Fruit fly (Drosophila melanogaster) whole organism, wandering third instar larva: Measurements from ENCODE around the gene CG46448.

Source experiments
- CG32264 ChIP-seq: fragments of 200-800 bp; sonication (Bioruptor generic); optimal IDR thresholded peaks from 2 replicates; lab custom pipeline; 2016; ENCODE audit warnings: missing biosample characterization, missing genetic modification characterization
- CG9705 ChIP-seq: fragments of 200-800 bp; sonication (Bioruptor generic); optimal IDR thresholded peaks from 2 replicates; lab custom pipeline; 2018; ENCODE audit warnings: missing biosample characterization, mild to moderate bottlenecking, missing genetic modification characterization
- CrebA ChIP-seq: fragments of 200-800 bp; sonication (Bioruptor generic); optimal IDR thresholded peaks from 2 replicates; lab custom pipeline; 2016; ENCODE audit warnings: missing biosample characterization, mild to moderate bottlenecking, missing genetic modification characterization, borderline replicate concordance
- Dif ChIP-seq: fragments of 200-275, 200-300 bp; sonication (Bioruptor generic); optimal IDR thresholded peaks from 2 replicates; lab custom pipeline; 2018; ENCODE audit warnings: missing biosample characterization, missing genetic modification characterization; ENCODE audit not compliant: partially characterized antibody
- GATAd ChIP-seq: sonication (Bioruptor generic); optimal IDR thresholded peaks from 2 replicates; lab custom pipeline; 2016; ENCODE audit warnings: missing biosample characterization, missing genetic modification characterization
- HLH106 ChIP-seq: fragments of 200-800 bp; optimal IDR thresholded peaks from 3 replicates; lab custom pipeline; 2019; ENCODE audit warnings: missing biosample characterization, mild to moderate bottlenecking, missing genetic modification characterization, moderate library complexity
- Hnf4 ChIP-seq: fragments of 200-800 bp; sonication (Bioruptor generic); optimal IDR thresholded peaks from 2 replicates; lab custom pipeline; 2016; ENCODE audit warnings: missing biosample characterization, mild to moderate bottlenecking, missing genetic modification characterization
- Hr83 ChIP-seq: fragments of 200-300 bp; sonication (Bioruptor generic); optimal IDR thresholded peaks from 2 replicates; lab custom pipeline; 2016; ENCODE audit warnings: missing biosample characterization, mild to moderate bottlenecking, missing genetic modification characterization, moderate library complexity; ENCODE audit not compliant: poor library complexity, severe bottlenecking
- Jra ChIP-seq: sonication (Bioruptor generic); optimal IDR thresholded peaks from 2 replicates; lab custom pipeline; 2016; ENCODE audit warnings: missing biosample characterization, missing genetic modification characterization
- Mio ChIP-seq: sonication (Bioruptor generic); optimal IDR thresholded peaks from 2 replicates; lab custom pipeline; 2016; ENCODE audit warnings: missing biosample characterization, missing genetic modification characterization
- Myc ChIP-seq: fragments of >200 bp; optimal IDR thresholded peaks from 2 replicates; lab custom pipeline; 2017
- N ChIP-seq: fragments of >200 bp; optimal IDR thresholded peaks from 2 replicates; lab custom pipeline; 2018; ENCODE audit warnings: missing biosample characterization, missing external identifiers, missing genetic modification characterization
- OdsH ChIP-seq: fragments of 200-800 bp; sonication (Bioruptor generic); optimal IDR thresholded peaks from 2 replicates; lab custom pipeline; 2016; ENCODE audit warnings: missing biosample characterization, mild to moderate bottlenecking, missing genetic modification characterization
- Rel ChIP-seq, 2 experiments: fragments of 200-800 bp; sonication (Bioruptor generic) in 1 of 2; optimal IDR thresholded peaks; 2 replicates in 1 of 2; 3 replicates in 1 of 2; lab custom pipeline; 2016 to 2019; ENCODE audit warnings: mild to moderate bottlenecking in 2 of 2, missing biosample characterization in 2 of 2, missing genetic modification characterization in 2 of 2, moderate library complexity in 1 of 2
- Vsx2 ChIP-seq: fragments of 200-300, 225-300 bp; sonication (Bioruptor generic); optimal IDR thresholded peaks from 2 replicates; lab custom pipeline; 2018; ENCODE audit warnings: missing biosample characterization, missing genetic modification characterization; ENCODE audit not compliant: partially characterized antibody
- dl ChIP-seq, 2 experiments: fragments of 175-275, 200-275 bp in 1 of 2; fragments of 200-275 bp in 1 of 2; sonication (Bioruptor generic); optimal IDR thresholded peaks; lab custom pipeline; 2018; ENCODE audit warnings: mild to moderate bottlenecking in 2 of 2, missing biosample characterization in 2 of 2, missing genetic modification characterization in 2 of 2, moderate library complexity in 2 of 2; ENCODE audit not compliant: partially characterized antibody in 2 of 2, insufficient read depth in 1 of 2
- dmrt93B ChIP-seq: fragments of 200-800 bp; sonication (Bioruptor generic); optimal IDR thresholded peaks from 2 replicates; lab custom pipeline; 2018; ENCODE audit warnings: missing biosample characterization, mild to moderate bottlenecking, missing genetic modification characterization
- dsf ChIP-seq: sonication (Bioruptor generic); optimal IDR thresholded peaks from 2 replicates; lab custom pipeline; 2016; ENCODE audit warnings: missing biosample characterization, missing genetic modification characterization, borderline replicate concordance
- foxo ChIP-seq, 2 experiments: fragments of 200-800 bp; sonication (Bioruptor generic); optimal IDR thresholded peaks; 2 replicates in 1 of 2; 3 replicates in 1 of 2; lab custom pipeline; 2016 to 2017; ENCODE audit warnings: missing biosample characterization in 2 of 2, missing genetic modification characterization in 2 of 2
- fru ChIP-seq: fragments of 200-800 bp; sonication (Bioruptor generic); optimal IDR thresholded peaks from 3 replicates; lab custom pipeline; 2016; ENCODE audit warnings: missing biosample characterization, mild to moderate bottlenecking, missing genetic modification characterization
- h ChIP-seq: fragments of 200-800 bp; sonication (Bioruptor generic); optimal IDR thresholded peaks from 3 replicates; lab custom pipeline; 2016; ENCODE audit warnings: missing biosample characterization, mild to moderate bottlenecking, missing genetic modification characterization
- jim ChIP-seq: fragments of 175-275, 200-325 bp; sonication (Bioruptor generic); optimal IDR thresholded peaks from 2 replicates; lab custom pipeline; 2016; ENCODE audit warnings: missing biosample characterization, mild to moderate bottlenecking, missing genetic modification characterization
- lola ChIP-seq: fragments of >200 bp; optimal IDR thresholded peaks from 2 replicates; lab custom pipeline; 2017; ENCODE audit warnings: missing biosample characterization, missing genetic modification characterization
- pan ChIP-seq: fragments of >200 bp; optimal IDR thresholded peaks from 2 replicates; lab custom pipeline; 2017
- psq ChIP-seq: fragments of 200-800 bp; sonication (Bioruptor generic); optimal IDR thresholded peaks from 3 replicates; lab custom pipeline; 2017; ENCODE audit warnings: missing biosample characterization, mild to moderate bottlenecking, missing genetic modification characterization, moderate library complexity
- sage ChIP-seq: fragments of 200-800 bp; sonication (Bioruptor generic); optimal IDR thresholded peaks from 2 replicates; lab custom pipeline; 2016; ENCODE audit warnings: missing biosample characterization, mild to moderate bottlenecking, missing genetic modification characterization
- sv ChIP-seq: fragments of 200-800 bp; sonication (Bioruptor generic); optimal IDR thresholded peaks from 3 replicates; lab custom pipeline; 2016; ENCODE audit warnings: missing biosample characterization, missing genetic modification characterization
- tai ChIP-seq: sonication (Bioruptor generic); optimal IDR thresholded peaks from 2 replicates; lab custom pipeline; 2016; ENCODE audit warnings: missing biosample characterization, missing genetic modification characterization
- usp ChIP-seq: fragments of >200 bp; optimal IDR thresholded peaks from 2 replicates; lab custom pipeline; 2017; ENCODE audit warnings: missing biosample characterization, missing genetic modification characterization

Gene CG46448

dm6 chr2L:2433494-2434054 is 42.1 kb downstream of the CG46448 start (continued):
- peak; percentile 91 for TF ChIP-seq HLH106 (tag; lab: Kevin White, UChicago)
- peak; percentile 72 for TF ChIP-seq psq (GFP tag; lab: Kevin White, UChicago)
- TF ChIP-seq CG32264 (GFP tag; lab: Kevin White, UChicago): peak; percentile 79
- TF ChIP-seq Hnf4 (GFP tag; lab: Kevin White, UChicago): peak; percentile 86
- peak; percentile 10 to 88 for TF ChIP-seq foxo (GFP tag; optimal IDR thresholded peaks at IDR 0.05; lab: Kevin White, UChicago)
- TF ChIP-seq GATAd (GFP tag; lab: Kevin White, UChicago): peak; percentile 52
- no peak for TF ChIP-seq dl (GFP tag; optimal IDR thresholded peaks at IDR 0.05; lab: Kevin White, UChicago; ENCODE audit: insufficient read depth in 1 of 2, partially characterized antibody in 2 of 2)
- no peak for TF ChIP-seq jim (GFP tag; lab: Kevin White, UChicago)
- TF ChIP-seq, all 38 proteins: peak for 26

dm6 chr2L:2434222-2434621 is 42.8 kb downstream of the CG46448 start:
- no peak for TF ChIP-seq dl (GFP tag; optimal IDR thresholded peaks at IDR 0.05; lab: Kevin White, UChicago; ENCODE audit: insufficient read depth in 1 of 2, partially characterized antibody in 2 of 2)
- no peak for TF ChIP-seq Hr83 (GFP tag; lab: Kevin White, UChicago)
- no peak for TF ChIP-seq dmrt93B (GFP tag; lab: Kevin White, UChicago)
- no peak for TF ChIP-seq Jra
- TF ChIP-seq sv: no peak
- no peak for TF ChIP-seq Rel (GFP tag; optimal IDR thresholded peaks at IDR 0.05; lab: Kevin White, UChicago)
- TF ChIP-seq Rel (tag; optimal IDR thresholded peaks at IDR 0.05; lab: Kevin White, UChicago): no peak
- no peak for TF ChIP-seq fru (GFP tag; lab: Kevin White, UChicago)
- no peak for TF ChIP-seq OdsH (GFP tag; lab: Kevin White, UChicago)
- TF ChIP-seq CG9705: no peak
- TF ChIP-seq Dif (GFP tag; lab: Kevin White, UChicago): no peak
- TF ChIP-seq HLH106 (tag; lab: Kevin White, UChicago): no peak
- no peak for TF ChIP-seq CrebA (GFP tag; lab: Kevin White, UChicago)

dm6 chr2L:2436258-2436657 is 44.8 kb downstream of the CG46448 start:
- TF ChIP-seq h (peak; percentile 36), foxo (GFP tag; optimal IDR thresholded peaks at IDR 0.05; lab: Kevin White, UChicago) (peak in 1 of 2 experiments; percentile 9), pan (lab: Kevin White, UChicago) (no peak), tai (GFP tag; lab: Kevin White, UChicago) (no peak), Hnf4 (GFP tag; lab: Kevin White, UChicago) (no peak), fru (GFP tag; lab: Kevin White, UChicago) (peak; percentile 6), sv (no peak), jim (GFP tag; lab: Kevin White, UChicago) (no peak)

dm6 chr2L:2438640-2439276 is 47.3 kb downstream of the CG46448 start:
- no peak for TF ChIP-seq lola
- no peak for TF ChIP-seq CrebA (GFP tag; lab: Kevin White, UChicago)
- TF ChIP-seq psq (GFP tag; lab: Kevin White, UChicago): no peak
- TF ChIP-seq Vsx2 (GFP tag; lab: Kevin White, UChicago): no peak
- no peak for TF ChIP-seq N
- TF ChIP-seq Hr83 (GFP tag; lab: Kevin White, UChicago): no peak
- no peak for TF ChIP-seq sage (GFP tag; lab: Kevin White, UChicago)
- TF ChIP-seq dsf (GFP tag; lab: Kevin White, UChicago): no peak
- TF ChIP-seq Myc (lab: Kevin White, UChicago): no peak
- TF ChIP-seq CG9705: no peak
- TF ChIP-seq Mio (GFP tag; lab: Kevin White, UChicago): no peak
- TF ChIP-seq CG32264 (GFP tag; lab: Kevin White, UChicago): no peak
- no peak for TF ChIP-seq fru (GFP tag; lab: Kevin White, UChicago)
- no peak for TF ChIP-seq GATAd (GFP tag; lab: Kevin White, UChicago)
- no peak for TF ChIP-seq usp (GFP tag; lab: Kevin White, UChicago)
